Worm (Caenorhabditis elegans) whole organism, young adult: Measurements from ENCODE around the gene C24D10.4.

Experiments
- B0336.3 ChIP-seq: fragments of 200-800 bp; sonication (Bioruptor generic); IDR thresholded peaks from 2 replicates; pipeline ENCODE4 v1.3.6; 2022; ENCODE audit warnings: missing genetic modification characterization, missing compliant biosample characterization
- F23B12.7 ChIP-seq: sonication (generic microtip); optimal IDR thresholded peaks from 2 replicates; lab custom pipeline; 2017; ENCODE audit warnings: missing genetic modification characterization, mild to moderate bottlenecking, missing compliant biosample characterization, antibody characterized with exemption, moderate library complexity; ENCODE audit not compliant: insufficient read depth
- F33H1.4 ChIP-seq: fragments of 200-800 bp; sonication (Bioruptor generic); IDR thresholded peaks from 2 replicates; pipeline ENCODE4 v1.3.6; 2022; ENCODE audit warnings: missing genetic modification reagents, missing genetic modification characterization, missing compliant biosample characterization
- F49E8.2 ChIP-seq: sonication (generic microtip); optimal IDR thresholded peaks from 3 replicates; lab custom pipeline; 2017; ENCODE audit warnings: missing genetic modification characterization, mild to moderate bottlenecking, missing compliant biosample characterization, antibody characterized with exemption, moderate library complexity; ENCODE audit not compliant: insufficient read depth
- F57C9.4 ChIP-seq: sonication (generic microtip); optimal IDR thresholded peaks from 2 replicates; lab custom pipeline; 2017; ENCODE audit warnings: mild to moderate bottlenecking, missing genetic modification characterization, missing compliant biosample characterization
- T26A5.8 ChIP-seq: sonication (generic microtip); optimal IDR thresholded peaks from 2 replicates; lab custom pipeline; 2016; ENCODE audit warnings: missing genetic modification characterization, missing compliant biosample characterization
- Y53F4B.3 ChIP-seq: fragments of 200-800 bp; sonication (Bioruptor generic); IDR thresholded peaks from 2 replicates; pipeline ENCODE4 v1.3.6; 2022; ENCODE audit warnings: missing genetic modification reagents, missing genetic modification characterization, missing compliant biosample characterization
- Y53G8AR.9 ChIP-seq: fragments of 200-800 bp; sonication (Bioruptor generic); conservative IDR thresholded peaks from 2 replicates; pipeline ENCODE4 v1.3.6; 2022; ENCODE audit warnings: missing genetic modification reagents, missing genetic modification characterization, missing compliant biosample characterization
- Y56A3A.18 ChIP-seq: fragments of 200-800 bp; sonication (Bioruptor generic); IDR thresholded peaks from 2 replicates; pipeline ENCODE4 v1.3.6; 2022; ENCODE audit warnings: missing genetic modification reagents, missing genetic modification characterization, missing compliant biosample characterization
- Y67H2A.10 ChIP-seq: fragments of 200-800 bp; sonication (Bioruptor generic); conservative IDR thresholded peaks from 2 replicates; pipeline ENCODE4 v1.3.6; 2022; ENCODE audit warnings: missing genetic modification reagents, missing genetic modification characterization, missing compliant biosample characterization
- akir-1 ChIP-seq: fragments of 200-800 bp; sonication (Bioruptor generic); optimal IDR thresholded peaks from 2 replicates; lab custom pipeline; 2018; ENCODE audit warnings: mild to moderate bottlenecking, missing genetic modification characterization, moderate library complexity, missing compliant biosample characterization
- ama-1 ChIP-seq, 3 experiments: fragments of 150-350 bp in 1 of 3; sonication (generic microtip) in 2 of 3; optimal IDR thresholded peaks; 2 replicates each; lab custom pipeline; 2014 to 2018; ENCODE audit warnings: missing biosample characterization in 2 of 3, missing genetic modification characterization in 2 of 3, missing genetic modification reagents in 2 of 3
- atf-7 ChIP-seq: sonication (generic microtip); optimal IDR thresholded peaks from 2 replicates; lab custom pipeline; 2017; ENCODE audit warnings: mild to moderate bottlenecking, missing genetic modification characterization, missing compliant biosample characterization
- athp-1 ChIP-seq: sonication (generic microtip); optimal IDR thresholded peaks from 2 replicates; lab custom pipeline; 2017; ENCODE audit warnings: mild to moderate bottlenecking, missing genetic modification characterization, missing compliant biosample characterization
- attf-5 ChIP-seq: fragments of 200-800 bp; sonication (Bioruptor generic); optimal IDR thresholded peaks from 2 replicates; lab custom pipeline; 2018; ENCODE audit warnings: mild to moderate bottlenecking, missing genetic modification characterization, missing compliant biosample characterization
- bed-2 ChIP-seq: fragments of 200-800 bp; sonication (Bioruptor generic); IDR thresholded peaks from 2 replicates; pipeline ENCODE4 v1.3.6; 2022; ENCODE audit warnings: missing genetic modification reagents, missing genetic modification characterization, missing compliant biosample characterization
- ccch-3 ChIP-seq: fragments of 200-800 bp; sonication (Bioruptor generic); optimal IDR thresholded peaks from 2 replicates; lab custom pipeline; 2018; ENCODE audit warnings: mild to moderate bottlenecking, missing genetic modification characterization, missing compliant biosample characterization
- ceh-79 ChIP-seq: sonication (generic microtip); optimal IDR thresholded peaks from 2 replicates; lab custom pipeline; 2017; ENCODE audit warnings: mild to moderate bottlenecking, missing genetic modification characterization, missing compliant biosample characterization
- die-1 ChIP-seq: sonication (generic microtip); optimal IDR thresholded peaks from 2 replicates; lab custom pipeline; 2016; ENCODE audit warnings: missing genotype, mild to moderate bottlenecking, missing genetic modification characterization, missing compliant biosample characterization
- ekl-4 ChIP-seq: fragments of 200-800 bp; sonication (Bioruptor generic); IDR thresholded peaks from 2 replicates; pipeline ENCODE4 v1.3.6; 2022; ENCODE audit warnings: missing genetic modification reagents, missing genetic modification characterization, missing compliant biosample characterization
- ets-4 ChIP-seq: fragments of 200-800 bp; sonication (Bioruptor generic); optimal IDR thresholded peaks from 2 replicates; lab custom pipeline; 2018; ENCODE audit warnings: mild to moderate bottlenecking, missing genetic modification characterization, missing compliant biosample characterization
- gei-17 ChIP-seq: fragments of 200-800 bp; sonication (Bioruptor generic); optimal IDR thresholded peaks from 2 replicates; lab custom pipeline; 2018; ENCODE audit warnings: mild to moderate bottlenecking, missing genetic modification characterization, missing compliant biosample characterization
- him-1 ChIP-seq: sonication (generic microtip); optimal IDR thresholded peaks from 2 replicates; lab custom pipeline; 2016; ENCODE audit warnings: missing genotype, missing genetic modification reagents, missing genetic modification characterization, missing compliant biosample characterization
- hlh-12 ChIP-seq: sonication (generic microtip); optimal IDR thresholded peaks from 2 replicates; lab custom pipeline; 2016; ENCODE audit warnings: missing genetic modification characterization, missing compliant biosample characterization
- hrde-1 ChIP-seq: sonication (generic microtip); optimal IDR thresholded peaks from 2 replicates; lab custom pipeline; 2016; ENCODE audit warnings: missing genetic modification characterization, mild to moderate bottlenecking, missing compliant biosample characterization, moderate library complexity, missing genotype, missing genetic modification reagents, borderline replicate concordance
- hsf-1 ChIP-seq: fragments of 200-800 bp; sonication (Bioruptor generic); IDR thresholded peaks from 2 replicates; pipeline ENCODE4 v1.3.6; 2022; ENCODE audit warnings: missing genetic modification reagents, missing genetic modification characterization, missing compliant biosample characterization
- lag-1 ChIP-seq: fragments of 200-800 bp; sonication (Bioruptor generic); IDR thresholded peaks from 2 replicates; pipeline ENCODE4 v1.3.6; 2022; ENCODE audit warnings: missing genetic modification reagents, missing genetic modification characterization, missing compliant biosample characterization
- lin-40 ChIP-seq: sonication (generic microtip); optimal IDR thresholded peaks from 2 replicates; lab custom pipeline; 2016; ENCODE audit warnings: missing genetic modification characterization, mild to moderate bottlenecking, missing compliant biosample characterization, missing genotype, missing genetic modification reagents
- lsl-1 ChIP-seq: fragments of 200-800 bp; sonication (Bioruptor generic); optimal IDR thresholded peaks from 2 replicates; lab custom pipeline; 2018; ENCODE audit warnings: mild to moderate bottlenecking, missing genetic modification characterization, moderate library complexity, missing compliant biosample characterization
- madf-3 ChIP-seq: fragments of 200-800 bp; sonication (Bioruptor generic); IDR thresholded peaks from 2 replicates; pipeline ENCODE4 v1.3.6; 2022; ENCODE audit warnings: missing genetic modification reagents, missing genetic modification characterization, missing compliant biosample characterization
- madf-8 ChIP-seq: fragments of 200-800 bp; sonication (Bioruptor generic); conservative IDR thresholded peaks from 2 replicates; pipeline ENCODE4 v1.3.6; 2022; ENCODE audit warnings: missing genetic modification reagents, missing genetic modification characterization, missing compliant biosample characterization
- mcd-1 ChIP-seq: fragments of 200-800 bp; sonication (Bioruptor generic); IDR thresholded peaks from 2 replicates; pipeline ENCODE4 v1.3.6; 2022; ENCODE audit warnings: missing genetic modification reagents, missing genetic modification characterization, missing compliant biosample characterization
- mes-4 ChIP-seq: sonication (generic microtip); optimal IDR thresholded peaks from 2 replicates; lab custom pipeline; 2016; ENCODE audit warnings: missing genotype, missing genetic modification characterization, missing compliant biosample characterization
- mxl-1 ChIP-seq: sonication (generic microtip); optimal IDR thresholded peaks from 2 replicates; lab custom pipeline; 2016; ENCODE audit warnings: missing genetic modification characterization, missing compliant biosample characterization
- nfya-2 ChIP-seq: fragments of 200-800 bp; sonication (Bioruptor generic); IDR thresholded peaks from 2 replicates; pipeline ENCODE4 v1.3.6; 2022; ENCODE audit warnings: missing genetic modification reagents, missing genetic modification characterization, missing compliant biosample characterization
- nhr-27 ChIP-seq: fragments of 200-800 bp; sonication (Bioruptor generic); optimal IDR thresholded peaks from 2 replicates; lab custom pipeline; 2018; ENCODE audit warnings: mild to moderate bottlenecking, missing genetic modification characterization, moderate library complexity, missing compliant biosample characterization
- nhr-80 ChIP-seq: sonication (generic microtip); optimal IDR thresholded peaks from 2 replicates; lab custom pipeline; 2016; ENCODE audit warnings: missing genetic modification characterization, missing compliant biosample characterization
- nhr-90 ChIP-seq: sonication (generic microtip); optimal IDR thresholded peaks from 2 replicates; lab custom pipeline; 2016; ENCODE audit warnings: missing genotype, mild to moderate bottlenecking, missing genetic modification characterization, missing compliant biosample characterization
- pbrm-1 ChIP-seq: fragments of 200-800 bp; sonication (Bioruptor generic); IDR thresholded peaks from 2 replicates; pipeline ENCODE4 v1.3.6; 2022; ENCODE audit warnings: missing genetic modification reagents, missing genetic modification characterization, missing compliant biosample characterization
- pha-4 ChIP-seq: fragments of 150-350 bp; sonication (generic microtip); optimal IDR thresholded peaks from 2 replicates; lab custom pipeline; 2014; ENCODE audit warnings: missing biosample characterization, missing genetic modification reagents, missing genetic modification characterization
- repo-1 ChIP-seq: sonication (generic microtip); optimal IDR thresholded peaks from 2 replicates; lab custom pipeline; 2017; ENCODE audit warnings: mild to moderate bottlenecking, missing genetic modification characterization, missing compliant biosample characterization
- snpc-1.1 ChIP-seq: sonication (generic microtip); optimal IDR thresholded peaks from 2 replicates; lab custom pipeline; 2017; ENCODE audit warnings: missing genetic modification characterization, mild to moderate bottlenecking, missing compliant biosample characterization, antibody characterized with exemption, moderate library complexity, missing genotype, missing genetic modification reagents; ENCODE audit not compliant: insufficient read depth
- snpc-1.3 ChIP-seq: sonication (generic microtip); optimal IDR thresholded peaks from 2 replicates; lab custom pipeline; 2017; ENCODE audit warnings: missing genetic modification characterization, mild to moderate bottlenecking, missing compliant biosample characterization, antibody characterized with exemption, moderate library complexity, missing genotype, missing genetic modification reagents; ENCODE audit not compliant: insufficient read depth
- snpc-3.4 ChIP-seq: sonication (generic microtip); optimal IDR thresholded peaks from 2 replicates; lab custom pipeline; 2017; ENCODE audit warnings: missing genetic modification characterization, mild to moderate bottlenecking, missing compliant biosample characterization, antibody characterized with exemption, moderate library complexity, missing genotype, missing genetic modification reagents
- somi-1 ChIP-seq: fragments of 200-800 bp; sonication (Bioruptor generic); optimal IDR thresholded peaks from 2 replicates; lab custom pipeline; 2018; ENCODE audit warnings: mild to moderate bottlenecking, missing genetic modification characterization, missing compliant biosample characterization
- tbx-9 ChIP-seq: sonication (generic microtip); optimal IDR thresholded peaks from 2 replicates; lab custom pipeline; 2016; ENCODE audit warnings: borderline replicate concordance, missing genetic modification characterization, inconsistent platforms, missing compliant biosample characterization
- unc-62 ChIP-seq: fragments of 150-350 bp; optimal IDR thresholded peaks from 2 replicates; lab custom pipeline; 2014; ENCODE audit warnings: missing biosample characterization, missing genetic modification reagents, missing genetic modification characterization
- ztf-6 ChIP-seq: fragments of 200-800 bp; sonication (Bioruptor generic); IDR thresholded peaks from 2 replicates; pipeline ENCODE4 v1.3.6; 2022; ENCODE audit warnings: missing genetic modification reagents, missing genetic modification characterization, missing compliant biosample characterization

C24D10.4 gene

DNA sequence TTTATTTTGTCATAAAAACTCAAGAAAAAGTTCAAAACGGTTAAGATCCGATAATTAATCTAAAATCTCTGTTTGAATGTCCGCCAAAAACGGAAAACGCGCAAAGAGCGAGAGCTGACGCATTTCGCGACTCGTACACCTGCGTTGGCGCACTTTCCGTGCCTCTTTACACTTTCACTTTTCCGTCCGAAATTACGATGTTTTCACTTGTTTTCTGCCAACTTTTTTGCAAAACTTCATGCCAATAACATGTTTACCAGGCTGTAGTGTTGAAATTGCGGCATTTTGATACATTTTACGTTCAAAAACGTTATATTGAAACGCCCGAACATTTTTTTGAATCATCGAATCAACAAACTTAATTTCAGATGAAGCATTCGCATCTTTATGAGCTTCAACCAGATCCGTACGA lies 23.4 kb downstream of the C24D10.4 start, which contains the start of gene W03F8.4 (continued):
- TF ChIP-seq hrde-1 (tag; lab: Kevin White, UChicago) (peak; percentile 1), F33H1.4 (peak; percentile 75), tbx-9 (no peak), mes-4 (tag; lab: Kevin White, UChicago) (no peak), ets-4 (no peak), ekl-4 (peak; percentile 93), nhr-27 (no peak), hsf-1 (peak; percentile 75), unc-62 (GFP tag; lab: Kevin White, UChicago) (no peak), snpc-3.4 (tag; lab: Kevin White, UChicago) (peak; percentile 66), somi-1 (GFP tag; lab: Kevin White, UChicago) (peak; percentile 55), nhr-90 (tag; lab: Kevin White, UChicago) (no peak), nfya-2 (GFP tag; lab: Robert Waterston, UW) (no peak), lag-1 (GFP tag; lab: Robert Waterston, UW) (no peak), Y53F4B.3 (GFP tag; lab: Robert Waterston, UW) (no peak; the same call in 1 of the 2 replicates), die-1 (tag; lab: Kevin White, UChicago) (no peak), hlh-12 (tag; lab: Kevin White, UChicago) (no peak), mxl-1 (tag; lab: Kevin White, UChicago) (no peak), snpc-1.1 (tag; lab: Kevin White, UChicago) (peak; percentile 76), lsl-1 (GFP tag; lab: Kevin White, UChicago) (peak; percentile 78), gei-17 (GFP tag; lab: Kevin White, UChicago) (peak; percentile 70), mcd-1 (GFP tag; lab: Robert Waterston, UW) (peak; percentile 94), akir-1 (GFP tag; lab: Kevin White, UChicago) (peak; percentile 11), athp-1 (tag; lab: Kevin White, UChicago) (peak; percentile 41), madf-3 (GFP tag; lab: Robert Waterston, UW) (peak; percentile 93), lin-40 (tag; lab: Kevin White, UChicago) (peak; percentile 94), nhr-80 (tag; lab: Kevin White, UChicago) (peak; percentile 65), ccch-3 (GFP tag; lab: Kevin White, UChicago) (no peak), F23B12.7 (tag; lab: Kevin White, UChicago) (peak; percentile 67), attf-5 (GFP tag; lab: Kevin White, UChicago) (peak; percentile 89), F49E8.2 (peak; percentile 29), pbrm-1 (GFP tag; lab: Robert Waterston, UW) (peak; percentile 95), Y56A3A.18 (GFP tag; lab: Robert Waterston, UW) (peak; percentile 83; the same call in 1 of the 2 replicates), ama-1 (optimal IDR thresholded peaks at IDR 0.05; lab: Kevin White, UChicago) (no peak), ama-1 (GFP tag; optimal IDR thresholded peaks at IDR 0.05; lab: Kevin White, UChicago) (no peak), T26A5.8 (tag; lab: Kevin White, UChicago) (no peak), him-1 (tag; lab: Kevin White, UChicago) (peak; percentile 53), ceh-79 (tag; lab: Kevin White, UChicago) (no peak), repo-1 (tag; lab: Kevin White, UChicago) (peak; percentile 84), snpc-1.3 (peak; percentile 89), Y67H2A.10 (GFP tag; lab: Robert Waterston, UW) (no peak), pha-4 (tag; lab: Kevin White, UChicago) (no peak), ztf-6 (GFP tag; lab: Robert Waterston, UW) (no peak), madf-8 (GFP tag; lab: Robert Waterston, UW) (peak; percentile 45), B0336.3 (GFP tag; lab: Robert Waterston, UW) (peak; percentile 90), Y53G8AR.9 (GFP tag; lab: Robert Waterston, UW) (peak; percentile 94), F57C9.4 (tag; lab: Kevin White, UChicago) (no peak), bed-2 (GFP tag; lab: Robert Waterston, UW) (no peak), atf-7 (tag; lab: Kevin White, UChicago) (peak; percentile 42)
